Worm (Caenorhabditis elegans) whole organism, late embryonic: Measurements from ENCODE around the gene R07C3.3.

ENCODE experiments used
- ceh-6 ChIP-seq: fragments of 200-800 bp; sonication (Bioruptor generic); optimal IDR thresholded peaks from 2 replicates; lab custom pipeline; 2018; ENCODE audit warnings: mild to moderate bottlenecking, missing genetic modification characterization, missing compliant biosample characterization
- gmeb-2 ChIP-seq: sonication (generic microtip); optimal IDR thresholded peaks from 2 replicates; lab custom pipeline; 2016; ENCODE audit warnings: missing genetic modification characterization, inconsistent platforms, missing compliant biosample characterization
- mec-3 ChIP-seq: sonication (generic microtip); optimal IDR thresholded peaks from 2 replicates; lab custom pipeline; 2016; ENCODE audit warnings: borderline replicate concordance, missing genetic modification characterization, missing compliant biosample characterization
- nfya-1 ChIP-seq: sonication (generic microtip); optimal IDR thresholded peaks from 2 replicates; lab custom pipeline; 2017; ENCODE audit warnings: missing genetic modification characterization, mild to moderate bottlenecking, missing compliant biosample characterization, antibody characterized with exemption, moderate library complexity
- odd-2 ChIP-seq: sonication (generic microtip); optimal IDR thresholded peaks from 2 replicates; lab custom pipeline; 2017; ENCODE audit warnings: antibody characterized with exemption, mild to moderate bottlenecking, missing genetic modification characterization, missing compliant biosample characterization
- syd-9 ChIP-seq: sonication (generic microtip); optimal IDR thresholded peaks from 2 replicates; lab custom pipeline; 2016; ENCODE audit warnings: mild to moderate bottlenecking, missing genetic modification characterization, moderate library complexity, missing compliant biosample characterization
- tbx-2 ChIP-seq: sonication (generic microtip); optimal IDR thresholded peaks from 2 replicates; lab custom pipeline; 2016; ENCODE audit warnings: missing genetic modification characterization, missing compliant biosample characterization

DNA sequence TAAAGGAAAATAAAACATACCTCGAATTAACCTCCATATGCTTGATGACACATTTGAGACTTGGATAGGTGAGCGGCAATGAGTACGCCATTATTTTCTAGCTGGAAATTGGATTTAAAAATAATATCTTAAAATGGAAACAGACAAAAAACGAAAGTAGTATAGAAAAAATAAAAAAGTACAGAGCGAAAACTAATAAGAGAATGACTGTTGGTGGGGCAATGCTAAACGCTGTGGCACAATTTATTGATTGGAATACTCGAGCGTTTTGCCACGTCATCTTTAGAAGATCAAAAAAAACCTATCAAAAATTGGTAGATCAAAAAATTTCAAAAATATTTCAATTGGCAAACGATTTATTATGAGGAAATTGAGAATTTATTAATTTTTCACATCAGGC is 9.4 kb downstream of the R07C3.3 start, which contains the start of gene fbxc-32:
- TF ChIP-seq nfya-1 (tag; lab: Kevin White, UChicago) (no peak), odd-2 (no peak), ceh-6 (GFP tag; lab: Kevin White, UChicago) (no peak), gmeb-2 (tag; lab: Kevin White, UChicago) (no peak), tbx-2 (tag; lab: Kevin White, UChicago) (no peak), syd-9 (tag; lab: Kevin White, UChicago) (no peak), mec-3 (no peak)
